Fruit fly (Drosophila melanogaster): ENCODE measurements around the gene CG31104.

DNA sequence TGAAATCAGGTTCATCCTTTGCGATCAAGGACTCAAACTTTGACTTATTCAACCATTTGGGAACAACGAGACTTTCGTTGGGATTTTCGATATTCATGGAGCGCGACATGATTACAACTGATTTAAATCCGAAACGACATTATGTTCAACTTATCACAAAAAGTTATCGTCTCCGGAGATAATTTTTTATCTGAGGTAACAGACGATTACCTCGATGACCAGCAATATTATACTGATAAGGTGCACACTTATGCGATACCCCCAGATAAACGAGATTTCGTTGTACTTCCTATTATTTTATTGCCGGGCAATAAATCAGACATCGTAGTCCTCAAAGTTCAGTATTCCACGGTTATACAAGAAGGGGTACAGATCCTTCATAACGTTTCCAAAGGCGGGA, 12.4 kb downstream of the CG31104 start, which contains the start of gene CG31097:
- TF ChIP-seq sv (GFP tag; optimal IDR thresholded peaks at IDR 0.05), result no peak
- TF ChIP-seq OdsH (GFP tag; optimal IDR thresholded peaks at IDR 0.05), result no peak
- no peak for TF ChIP-seq Dif (GFP tag; optimal IDR thresholded peaks at IDR 0.05; ENCODE audit: partially characterized antibody)
- TF ChIP-seq Hr78 (GFP tag; optimal IDR thresholded peaks at IDR 0.05), result no peak
- no peak for TF ChIP-seq sage (GFP tag; optimal IDR thresholded peaks at IDR 0.05)
- TF ChIP-seq lola (GFP tag; optimal IDR thresholded peaks at IDR 0.05), result no peak
- no peak for TF ChIP-seq dsf (GFP tag; optimal IDR thresholded peaks at IDR 0.05; ENCODE audit: borderline replicate concordance)
- TF ChIP-seq ey (GFP tag; optimal IDR thresholded peaks at IDR 0.05), result no peak
- no peak for TF ChIP-seq Sp1 (GFP tag; optimal IDR thresholded peaks at IDR 0.05)
- no peak for TF ChIP-seq Myc (optimal IDR thresholded peaks at IDR 0.05)
- TF ChIP-seq usp (GFP tag; optimal IDR thresholded peaks at IDR 0.05), result no peak
- no peak for TF ChIP-seq CG9705 (GFP tag; optimal IDR thresholded peaks at IDR 0.05)
- no peak for TF ChIP-seq dmrt93B (GFP tag; optimal IDR thresholded peaks at IDR 0.05)
